Worm (Caenorhabditis elegans): Measurements from ENCODE around the gene his-38.

- no peak for TF ChIP-seq lin-35 (GFP tag; optimal IDR thresholded peaks at IDR 0.05)
- no peak for TF ChIP-seq pha-4 (tag; optimal IDR thresholded peaks at IDR 0.05)
- TF ChIP-seq unc-62 (GFP tag; optimal IDR thresholded peaks at IDR 0.05), result no peak
- TF ChIP-seq ztf-28 (GFP tag; IDR thresholded peaks at IDR 0.05), result no peak
- no peak for TF ChIP-seq Y56A3A.18 (GFP tag; IDR thresholded peaks at IDR 0.05)
- TF ChIP-seq dpl-1 (GFP tag; optimal IDR thresholded peaks at IDR 0.05), result no peak
- TF ChIP-seq egl-44 (GFP tag; IDR thresholded peaks at IDR 0.05), result no peak
- no peak for TF ChIP-seq lin-54 (GFP tag; optimal IDR thresholded peaks at IDR 0.05)
- no peak for TF ChIP-seq D2030.7 (GFP tag; IDR thresholded peaks at IDR 0.05)
- TF ChIP-seq lsl-1 (GFP tag; optimal IDR thresholded peaks at IDR 0.05), result no peak
- TF ChIP-seq efl-1 (GFP tag; optimal IDR thresholded peaks at IDR 0.05), result no peak
- no peak for TF ChIP-seq ccch-3 (GFP tag; optimal IDR thresholded peaks at IDR 0.05)
- no peak for TF ChIP-seq B0035.1 (tag; optimal IDR thresholded peaks at IDR 0.05)
- TF ChIP-seq ztf-26 (tag; optimal IDR thresholded peaks at IDR 0.05), result no peak
These were observed 9.0 kb upstream of the his-38 start, which contains the start of gene spp-4 for ce11 chrX:7318639-7319038.
